Worm (Caenorhabditis elegans) whole organism, late embryonic: ENCODE data around the gene W04E12.9.

Source experiments
- Y22D7AL.16 ChIP-seq: sonication (generic microtip); optimal IDR thresholded peaks from 2 replicates; lab custom pipeline; 2016; ENCODE audit warnings: missing genetic modification characterization, missing compliant biosample characterization
- ceh-22 ChIP-seq: sonication (generic microtip); optimal IDR thresholded peaks from 2 replicates; lab custom pipeline; 2017; ENCODE audit warnings: missing biosample characterization, missing genetic modification characterization
- ceh-34 ChIP-seq: sonication (generic microtip); optimal IDR thresholded peaks from 2 replicates; lab custom pipeline; 2016; ENCODE audit warnings: mild to moderate bottlenecking, missing genetic modification characterization, missing compliant biosample characterization
- ceh-6 ChIP-seq: fragments of 200-800 bp; sonication (Bioruptor generic); optimal IDR thresholded peaks from 2 replicates; lab custom pipeline; 2018; ENCODE audit warnings: mild to moderate bottlenecking, missing genetic modification characterization, missing compliant biosample characterization
- elt-2 ChIP-seq: sonication (generic microtip); optimal IDR thresholded peaks from 2 replicates; lab custom pipeline; 2016; ENCODE audit warnings: missing genetic modification reagents, missing genetic modification characterization, missing compliant biosample characterization
- fkh-10 ChIP-seq: fragments of 150-350 bp; optimal IDR thresholded peaks from 2 replicates; lab custom pipeline; 2014; ENCODE audit warnings: missing biosample characterization, missing genetic modification reagents, missing genetic modification characterization
- pag-3 ChIP-seq: sonication (generic microtip); optimal IDR thresholded peaks from 2 replicates; lab custom pipeline; 2016; ENCODE audit warnings: missing compliant biosample characterization, missing genetic modification characterization, borderline replicate concordance
- pha-2 ChIP-seq: sonication (generic microtip); optimal IDR thresholded peaks from 2 replicates; lab custom pipeline; 2017; ENCODE audit warnings: mild to moderate bottlenecking, missing genetic modification characterization, missing compliant biosample characterization
- pqm-1 ChIP-seq: sonication (generic microtip); optimal IDR thresholded peaks from 2 replicates; lab custom pipeline; 2016; ENCODE audit warnings: missing genetic modification characterization, missing compliant biosample characterization
- sox-2 ChIP-seq: fragments of 200-800 bp; sonication (Bioruptor generic); IDR thresholded peaks from 2 replicates; pipeline ENCODE4 v1.3.6; 2022; ENCODE audit warnings: missing genetic modification reagents, missing genetic modification characterization, missing compliant biosample characterization
- sox-4 ChIP-seq: sonication (generic microtip); optimal IDR thresholded peaks from 2 replicates; lab custom pipeline; 2017; ENCODE audit warnings: mild to moderate bottlenecking, missing genetic modification characterization, inconsistent platforms, missing compliant biosample characterization
- tbx-2 ChIP-seq: sonication (generic microtip); optimal IDR thresholded peaks from 2 replicates; lab custom pipeline; 2016; ENCODE audit warnings: missing genetic modification characterization, missing compliant biosample characterization

DNA sequence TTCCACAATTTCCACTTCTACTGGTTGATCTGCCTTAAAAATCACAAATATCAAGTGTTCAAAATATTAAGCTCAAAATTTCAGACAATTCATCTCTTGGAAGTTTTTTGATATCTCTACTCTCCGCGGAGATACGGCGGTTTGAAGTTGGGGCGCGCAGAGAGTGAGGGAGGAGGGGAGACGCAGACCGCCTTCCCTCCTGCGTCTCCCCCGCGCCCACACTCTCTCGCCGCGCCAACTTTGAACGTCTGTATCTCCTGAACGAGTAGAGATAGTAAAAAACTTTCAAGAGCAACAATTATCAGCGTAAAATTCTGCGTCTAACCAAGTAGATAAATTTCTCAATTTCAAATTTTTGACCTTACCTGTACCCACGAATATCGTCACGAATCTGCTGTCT is 28.4 kb upstream of the W04E12.9 start:
- TF ChIP-seq pqm-1 (tag; lab: Kevin White, UChicago), result no peak
- TF ChIP-seq pha-2, result no peak
- TF ChIP-seq tbx-2, result no peak
- no peak for TF ChIP-seq fkh-10
- no peak for TF ChIP-seq sox-2 (GFP tag; lab: Robert Waterston, UW)
- no peak for TF ChIP-seq ceh-6 (GFP tag; lab: Kevin White, UChicago)
- no peak for TF ChIP-seq elt-2 (tag; lab: Kevin White, UChicago)
- TF ChIP-seq ceh-34, result no peak
- no peak for TF ChIP-seq Y22D7AL.16 (tag; lab: Kevin White, UChicago)
- TF ChIP-seq ceh-22 (tag; lab: Kevin White, UChicago), result no peak
- TF ChIP-seq sox-4 (tag; lab: Kevin White, UChicago), result no peak
- no peak for TF ChIP-seq pag-3
